Fruit fly (Drosophila melanogaster): ENCODE measurements around the gene CG7227.

The CG7227 gene

DNA sequence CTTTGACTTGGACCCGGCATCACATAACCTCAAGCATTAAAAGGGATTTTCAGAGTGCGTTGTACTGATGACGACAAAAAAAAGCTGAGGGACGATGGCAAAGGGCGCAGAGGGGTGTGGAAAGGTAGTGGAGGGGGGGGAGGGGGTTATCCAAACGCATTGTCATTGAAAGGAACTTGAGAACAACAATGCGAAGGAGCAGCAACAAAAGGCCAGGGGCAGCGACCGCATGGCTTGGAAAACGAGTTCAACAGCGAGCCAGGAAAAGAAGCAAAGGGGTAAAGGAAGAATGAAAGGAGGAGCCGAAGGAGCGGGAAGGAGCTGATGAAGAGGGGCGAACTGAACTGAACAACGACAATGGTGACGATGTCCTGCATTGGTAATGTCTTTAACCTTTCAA, 35.7 kb downstream of the CG7227 start:
- TF ChIP-seq EcR (GFP tag; optimal IDR thresholded peaks at IDR 0.05) (peak; percentile 45 to 70), CG8478 (optimal IDR thresholded peaks at IDR 0.05) (no peak), pan (optimal IDR thresholded peaks at IDR 0.05) (no peak), Dll (optimal IDR thresholded peaks at IDR 0.05) (no peak)

dm6 chr2L:7960581-7961530, 37.1 kb downstream of the CG7227 start:
- TF ChIP-seq pan (optimal IDR thresholded peaks at IDR 0.05) (no peak), EcR (GFP tag; optimal IDR thresholded peaks at IDR 0.05) (no peak), psq (optimal IDR thresholded peaks at IDR 0.05) (no peak), Dll (optimal IDR thresholded peaks at IDR 0.05) (no peak), CG8478 (optimal IDR thresholded peaks at IDR 0.05) (no peak)

DNA sequence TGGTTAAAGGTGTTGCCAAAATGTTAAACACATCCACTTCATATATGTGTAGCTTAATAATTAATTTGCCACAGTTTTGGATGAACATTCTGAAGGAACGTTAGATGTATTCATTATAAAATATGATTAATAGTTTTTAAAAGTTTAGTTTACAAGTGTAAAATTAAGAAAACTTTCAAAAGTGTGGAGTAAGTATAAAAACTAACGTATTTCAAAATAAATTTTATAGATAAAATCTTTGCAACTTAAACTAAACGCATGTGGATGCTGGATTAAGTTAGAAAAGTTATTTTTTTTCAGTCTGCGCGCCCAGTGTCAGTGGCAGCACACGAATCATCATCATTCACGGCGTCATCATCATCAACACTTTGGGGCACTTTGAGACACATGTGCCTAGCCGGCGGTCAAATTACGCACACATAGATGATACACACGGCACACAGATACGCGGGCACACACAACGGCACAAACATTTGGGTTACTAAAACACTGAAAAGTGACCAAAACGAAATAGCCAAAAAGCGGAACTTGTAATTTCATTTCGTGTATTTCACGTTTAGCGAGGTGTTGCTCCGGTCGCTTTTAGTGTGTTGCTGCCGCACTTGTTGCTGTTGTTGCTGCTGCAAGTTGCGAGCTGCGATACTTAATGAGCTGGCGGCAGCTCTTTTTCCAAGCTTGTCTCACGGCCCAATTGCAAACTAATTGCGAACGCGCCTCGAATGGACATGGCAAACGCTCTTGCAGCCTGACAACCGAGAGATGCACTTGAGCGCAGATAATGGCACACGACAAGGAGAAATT, 40.7 kb downstream of the CG7227 start:
- no peak for TF ChIP-seq Dll (optimal IDR thresholded peaks at IDR 0.05)

DNA sequence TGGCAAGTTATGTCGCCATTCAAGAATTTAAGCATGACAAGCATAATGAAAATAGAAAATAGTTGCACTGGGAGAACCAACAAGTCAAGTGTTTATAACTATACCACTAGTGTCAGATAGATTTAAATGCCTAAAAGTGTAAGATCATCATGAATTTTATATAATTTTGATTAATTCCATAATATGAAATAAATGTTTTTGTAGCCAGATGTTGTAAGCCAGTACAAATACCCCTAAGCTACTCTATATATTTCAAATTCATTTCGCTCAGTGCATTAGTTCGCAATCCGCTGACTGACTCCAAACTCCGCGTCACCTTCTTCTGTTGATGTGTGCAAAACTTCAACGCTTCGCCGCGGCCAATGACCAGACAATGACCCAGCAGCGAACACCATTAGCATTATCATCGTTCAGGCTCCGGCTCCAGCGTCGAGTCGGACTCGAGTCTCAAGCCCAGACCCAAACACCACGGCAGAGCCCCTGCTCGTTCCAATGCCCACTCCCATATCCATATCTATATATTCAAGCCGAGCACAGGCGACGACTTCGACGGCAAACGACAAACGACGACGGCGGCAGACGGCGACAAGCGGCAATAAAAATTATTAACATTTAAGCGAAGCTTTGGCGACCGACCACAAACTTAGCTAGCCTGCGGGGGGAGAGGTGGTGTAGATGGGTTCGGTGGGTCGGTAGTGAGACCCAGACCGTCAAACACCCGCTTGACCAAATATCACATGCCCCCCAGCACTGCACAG, 41.5 kb downstream of the CG7227 start:
- TF ChIP-seq pan (optimal IDR thresholded peaks at IDR 0.05): no peak
- TF ChIP-seq EcR (GFP tag; optimal IDR thresholded peaks at IDR 0.05): peak in 1 of 2 experiments; percentile 86
- no peak for TF ChIP-seq Dll (optimal IDR thresholded peaks at IDR 0.05)

- TF ChIP-seq CG8478 (optimal IDR thresholded peaks at IDR 0.05): no peak
- no peak for TF ChIP-seq pan (optimal IDR thresholded peaks at IDR 0.05)
- TF ChIP-seq psq (optimal IDR thresholded peaks at IDR 0.05): no peak
- no peak for TF ChIP-seq usp (GFP tag; optimal IDR thresholded peaks at IDR 0.05)
- no peak for TF ChIP-seq EcR (GFP tag; optimal IDR thresholded peaks at IDR 0.05)
- TF ChIP-seq Dll (optimal IDR thresholded peaks at IDR 0.05): no peak
Observed at dm6 chr2L:7954588-7954987, 43.4 kb downstream of the CG7227 start.

- no peak for TF ChIP-seq usp (GFP tag; optimal IDR thresholded peaks at IDR 0.05)
- TF ChIP-seq pan (optimal IDR thresholded peaks at IDR 0.05): no peak
- TF ChIP-seq psq (optimal IDR thresholded peaks at IDR 0.05): no peak
- TF ChIP-seq EcR (GFP tag; optimal IDR thresholded peaks at IDR 0.05): no peak
Observed at dm6 chr2L:7953371-7954017, 44.5 kb downstream of the CG7227 start.

dm6 chr2L:7952351-7952750, 45.6 kb downstream of the CG7227 start:
- no peak for TF ChIP-seq Dll (optimal IDR thresholded peaks at IDR 0.05)

DNA sequence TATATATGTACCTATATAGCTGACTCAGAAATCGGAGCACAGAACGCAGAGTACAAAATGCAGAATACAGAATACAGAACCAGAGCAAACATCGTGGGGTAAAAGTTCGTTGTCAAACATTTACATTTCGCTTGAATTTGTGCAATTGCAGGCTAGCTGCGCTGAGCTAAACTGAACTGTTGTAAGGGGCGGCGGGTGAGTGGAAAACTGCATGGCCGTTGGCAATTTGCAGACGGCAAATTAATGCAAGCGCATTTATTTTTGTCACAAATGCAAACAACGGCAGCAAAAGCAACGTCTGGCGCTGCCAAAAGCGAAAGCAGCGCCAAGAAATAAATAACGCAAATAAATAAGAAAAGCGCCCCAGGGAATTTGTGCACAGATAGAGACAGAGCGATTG, 46.0 kb downstream of the CG7227 start:
- TF ChIP-seq CG8478 (optimal IDR thresholded peaks at IDR 0.05) (no peak), Dll (optimal IDR thresholded peaks at IDR 0.05) (no peak), usp (GFP tag; optimal IDR thresholded peaks at IDR 0.05) (no peak), EcR (GFP tag; optimal IDR thresholded peaks at IDR 0.05) (no peak), pan (optimal IDR thresholded peaks at IDR 0.05) (no peak), psq (optimal IDR thresholded peaks at IDR 0.05) (no peak)

dm6 chr2L:7949788-7950187, 48.2 kb downstream of the CG7227 start:
- no peak for TF ChIP-seq EcR (GFP tag; optimal IDR thresholded peaks at IDR 0.05)
- no peak for TF ChIP-seq Dll (optimal IDR thresholded peaks at IDR 0.05)
- no peak for TF ChIP-seq psq (optimal IDR thresholded peaks at IDR 0.05)
- no peak for TF ChIP-seq CG8478 (optimal IDR thresholded peaks at IDR 0.05)
- no peak for TF ChIP-seq usp (GFP tag; optimal IDR thresholded peaks at IDR 0.05)
- no peak for TF ChIP-seq pan (optimal IDR thresholded peaks at IDR 0.05)

DNA sequence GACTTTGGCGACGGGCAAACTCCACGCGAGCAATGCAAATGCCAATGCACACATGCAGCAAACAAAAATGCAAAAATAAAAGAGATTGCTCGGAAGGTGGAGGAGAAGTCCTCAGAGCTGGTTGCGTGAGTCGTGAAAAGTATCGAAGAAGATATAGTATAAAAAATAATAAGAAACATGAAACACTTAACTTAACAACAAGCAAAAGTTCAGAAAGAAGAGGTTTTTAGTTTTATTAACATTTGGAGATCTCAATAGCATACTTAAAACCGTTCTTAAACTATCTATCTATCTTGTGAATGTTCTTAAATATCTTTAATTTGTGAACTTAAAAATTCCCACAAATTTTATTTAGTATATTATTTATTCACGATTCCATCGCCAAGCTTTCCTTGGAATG, 48.9 kb downstream of the CG7227 start:
- TF ChIP-seq CG8478 (optimal IDR thresholded peaks at IDR 0.05): no peak
- no peak for TF ChIP-seq usp (GFP tag; optimal IDR thresholded peaks at IDR 0.05)
- TF ChIP-seq Dll (optimal IDR thresholded peaks at IDR 0.05): no peak
- TF ChIP-seq EcR (GFP tag; optimal IDR thresholded peaks at IDR 0.05): no peak
- no peak for TF ChIP-seq pan (optimal IDR thresholded peaks at IDR 0.05)
- TF ChIP-seq psq (optimal IDR thresholded peaks at IDR 0.05): no peak

DNA sequence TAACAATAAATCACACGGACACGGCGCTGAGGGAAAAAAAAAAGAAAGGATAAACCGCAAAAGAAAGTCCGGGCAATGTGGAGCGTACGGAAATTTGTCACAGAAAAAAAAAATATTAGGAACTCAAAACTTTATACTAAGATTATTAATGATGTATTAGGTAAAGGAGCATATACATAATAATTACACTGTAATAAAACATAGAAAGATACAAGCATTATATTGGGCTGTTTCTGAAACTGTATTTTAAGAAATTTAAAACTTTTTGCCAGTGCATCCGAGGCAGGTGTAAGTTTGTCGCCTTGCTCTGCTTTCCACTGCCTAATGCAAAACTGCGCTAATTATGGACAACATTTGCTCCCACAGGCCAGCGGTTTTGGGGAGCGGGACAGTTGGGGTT, 52.9 kb downstream of the CG7227 start:
- TF ChIP-seq CG8478 (optimal IDR thresholded peaks at IDR 0.05): no peak
- TF ChIP-seq pan (optimal IDR thresholded peaks at IDR 0.05): no peak
- no peak for TF ChIP-seq Dll (optimal IDR thresholded peaks at IDR 0.05)
- no peak for TF ChIP-seq EcR (GFP tag; optimal IDR thresholded peaks at IDR 0.05)
- no peak for TF ChIP-seq usp (GFP tag; optimal IDR thresholded peaks at IDR 0.05)
- no peak for TF ChIP-seq psq (optimal IDR thresholded peaks at IDR 0.05)

Measured in whole organism.